Worm (Caenorhabditis elegans): ENCODE data around the gene cest-2.3.

DNA sequence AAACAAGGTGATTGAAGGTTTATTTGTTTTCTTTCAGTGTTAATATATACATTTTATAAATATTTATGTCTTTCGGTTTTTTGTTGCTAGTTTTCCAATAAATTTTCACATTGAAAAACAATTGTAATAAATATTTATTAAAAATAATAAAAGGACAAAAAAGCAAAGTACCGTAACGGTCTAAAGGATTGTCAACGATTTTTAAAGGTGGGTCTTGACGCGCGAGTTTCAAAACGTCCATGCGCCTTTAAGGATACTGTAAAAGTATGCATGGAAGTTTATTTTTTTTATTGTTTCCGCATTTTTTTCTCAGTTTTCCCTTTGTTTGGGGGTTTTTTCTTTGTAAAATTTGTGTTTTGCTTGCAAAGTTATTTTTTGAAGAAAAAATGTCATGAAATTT, 10.1 kb upstream of the cest-2.3 start:
- TF ChIP-seq mab-5 (tag; optimal IDR thresholded peaks at IDR 0.05) (no peak), nhr-237 (tag; optimal IDR thresholded peaks at IDR 0.05) (no peak), ztf-11 (tag; optimal IDR thresholded peaks at IDR 0.05) (no peak), unc-62 (GFP tag; optimal IDR thresholded peaks at IDR 0.05) (no peak), nhr-12 (tag; optimal IDR thresholded peaks at IDR 0.05) (no peak), lin-39 (tag; optimal IDR thresholded peaks at IDR 0.05) (no peak), nhr-25 (tag; optimal IDR thresholded peaks at IDR 0.05) (no peak)

Measured in whole organism, L2 larva.